Fruit fly (Drosophila melanogaster) whole organism, embryonic: ENCODE data around the gene nAChRalpha6.

Source experiments
- CG10267 ChIP-seq: fragments of 200-800 bp; sonication (Bioruptor generic); optimal IDR thresholded peaks from 2 replicates; lab custom pipeline; 2018; ENCODE audit warnings: missing biosample characterization, mild to moderate bottlenecking, missing genetic modification characterization, moderate library complexity
- CG11504 ChIP-seq: fragments of 200-800 bp; sonication (Bioruptor generic); optimal IDR thresholded peaks from 3 replicates; lab custom pipeline; 2019; ENCODE audit warnings: missing biosample characterization, mild to moderate bottlenecking, missing genetic modification characterization, moderate library complexity
- CG11695 ChIP-seq: fragments of 200-800 bp; sonication (Bioruptor generic); IDR thresholded peaks from 3 replicates; pipeline ENCODE4 v1.3.6; 2022; ENCODE audit warnings: missing biosample characterization, missing genetic modification characterization
- CG12071 ChIP-seq: fragments of 200-800 bp; sonication (Bioruptor generic); optimal IDR thresholded peaks from 3 replicates; lab custom pipeline; 2018; ENCODE audit warnings: missing biosample characterization, mild to moderate bottlenecking, missing genetic modification characterization
- CG12155 ChIP-seq: fragments of 200-800 bp; sonication (Bioruptor generic); optimal IDR thresholded peaks from 3 replicates; lab custom pipeline; 2016; ENCODE audit warnings: missing biosample characterization, missing genetic modification characterization
- CG12659 ChIP-seq: fragments of 200-800 bp; sonication (Bioruptor generic); optimal IDR thresholded peaks from 3 replicates; lab custom pipeline; 2017; ENCODE audit warnings: mild to moderate bottlenecking, missing biosample characterization, missing genetic modification reagents, missing genetic modification characterization
- CG14667 ChIP-seq: fragments of 200-800 bp; sonication (Bioruptor generic); IDR thresholded peaks from 2 replicates; pipeline ENCODE4 v1.3.6; 2022; ENCODE audit warnings: missing biosample characterization, missing genetic modification characterization
- CG1529 ChIP-seq: fragments of 200-800 bp; sonication (Bioruptor generic); optimal IDR thresholded peaks from 3 replicates; lab custom pipeline; 2018; ENCODE audit warnings: missing biosample characterization, missing genetic modification characterization
- CG15479 ChIP-seq: fragments of 200-800 bp; sonication (Bioruptor generic); optimal IDR thresholded peaks from 3 replicates; lab custom pipeline; 2019; ENCODE audit warnings: missing biosample characterization, mild to moderate bottlenecking, missing genetic modification characterization, moderate library complexity
- CG1647 ChIP-seq: fragments of 200-800 bp; sonication (Bioruptor generic); optimal IDR thresholded peaks from 3 replicates; lab custom pipeline; 2016; ENCODE audit warnings: missing biosample characterization, missing genetic modification characterization
- CG17802 ChIP-seq: fragments of 200-800 bp; sonication (Bioruptor generic); optimal IDR thresholded peaks from 2 replicates; lab custom pipeline; 2018; ENCODE audit warnings: missing biosample characterization, mild to moderate bottlenecking, missing genetic modification characterization, moderate library complexity
- CG17912 ChIP-seq: fragments of 200-800 bp; sonication (Bioruptor generic); optimal IDR thresholded peaks from 2 replicates; lab custom pipeline; 2018; ENCODE audit warnings: missing biosample characterization, mild to moderate bottlenecking, missing genetic modification characterization
- CG2202 ChIP-seq: fragments of 200-800 bp; sonication (Bioruptor generic); optimal IDR thresholded peaks from 2 replicates; lab custom pipeline; 2018; ENCODE audit warnings: missing biosample characterization, mild to moderate bottlenecking, missing genetic modification characterization
- CG31388 ChIP-seq: fragments of 200-800 bp; sonication (Bioruptor generic); optimal IDR thresholded peaks from 2 replicates; lab custom pipeline; 2016; ENCODE audit warnings: missing biosample characterization, missing genetic modification characterization
- CG7963 ChIP-seq: fragments of 200-800 bp; sonication (Bioruptor generic); IDR thresholded peaks from 3 replicates; pipeline ENCODE4 v1.3.6; 2022; ENCODE audit warnings: missing biosample characterization, missing genetic modification characterization; ENCODE audit not compliant: partially characterized antibody
- CG9215 ChIP-seq: fragments of 200-800 bp; sonication (Bioruptor generic); IDR thresholded peaks from 2 replicates; pipeline ENCODE4 v1.3.6; 2022; ENCODE audit warnings: missing biosample characterization, missing genetic modification characterization
- CoRest ChIP-seq: fragments of 200-800 bp; sonication (Bioruptor generic); optimal IDR thresholded peaks from 3 replicates; lab custom pipeline; 2018; ENCODE audit warnings: missing biosample characterization, mild to moderate bottlenecking, missing genetic modification characterization, moderate library complexity
- Eip74EF ChIP-seq, 2 experiments: fragments of 200-800 bp in 1 of 2; fragments of >200 bp in 1 of 2; sonication (Bioruptor generic) in 1 of 2; optimal IDR thresholded peaks; 2 replicates each; lab custom pipeline; 2017 to 2019; ENCODE audit warnings: missing biosample characterization in 2 of 2, missing genetic modification characterization in 2 of 2, mild to moderate bottlenecking in 1 of 2, moderate library complexity in 1 of 2
- HLH3B ChIP-seq: fragments of 200-800 bp; sonication (Bioruptor generic); IDR thresholded peaks from 2 replicates; pipeline ENCODE4 v1.3.6; 2022; ENCODE audit warnings: missing biosample characterization, missing genetic modification characterization
- Hey ChIP-seq: fragments of 200-800 bp; sonication (Bioruptor generic); optimal IDR thresholded peaks from 3 replicates; lab custom pipeline; 2018; ENCODE audit warnings: missing biosample characterization, mild to moderate bottlenecking, missing genetic modification characterization
- Lhr ChIP-seq: fragments of 200-800 bp; sonication (Bioruptor generic); optimal IDR thresholded peaks from 3 replicates; lab custom pipeline; 2017; ENCODE audit warnings: mild to moderate bottlenecking, missing biosample characterization, missing genetic modification reagents, missing genetic modification characterization
- Poxn ChIP-seq: fragments of 200-800 bp; sonication (Bioruptor generic); IDR thresholded peaks from 2 replicates; pipeline ENCODE4 v1.3.6; 2022; ENCODE audit warnings: missing biosample characterization, missing genetic modification characterization
- Ptx1 ChIP-seq: fragments of 200-800 bp; sonication (Bioruptor generic); IDR thresholded peaks from 2 replicates; pipeline ENCODE4 v1.3.6; 2022; ENCODE audit warnings: missing biosample characterization, missing genetic modification characterization
- Sin3A ChIP-seq: fragments of >200 bp; optimal IDR thresholded peaks from 2 replicates; lab custom pipeline; 2018
- Six4 ChIP-seq: fragments of 200-800 bp; sonication (Bioruptor generic); optimal IDR thresholded peaks from 2 replicates; lab custom pipeline; 2016; ENCODE audit warnings: missing biosample characterization, missing genetic modification characterization
- Sox100B ChIP-seq: fragments of 200-800 bp; sonication (Bioruptor generic); optimal IDR thresholded peaks from 3 replicates; lab custom pipeline; 2018; ENCODE audit warnings: missing biosample characterization, mild to moderate bottlenecking, missing genetic modification characterization
- Tbp ChIP-seq: fragments of >200 bp; optimal IDR thresholded peaks from 2 replicates; lab custom pipeline; 2018; ENCODE audit warnings: missing biosample characterization, missing genetic modification characterization
- Xbp1 ChIP-seq: fragments of 200-800 bp; sonication (Bioruptor generic); optimal IDR thresholded peaks from 3 replicates; lab custom pipeline; 2016; ENCODE audit warnings: missing biosample characterization, mild to moderate bottlenecking, missing genetic modification characterization
- Xrp1 ChIP-seq: fragments of 200-800 bp; sonication (Bioruptor generic); IDR thresholded peaks from 2 replicates; pipeline ENCODE4 v1.3.6; 2022; ENCODE audit warnings: missing biosample characterization, missing genetic modification characterization
- bsh ChIP-seq, 2 experiments: fragments of 200-800 bp; sonication (Bioruptor generic); optimal IDR thresholded peaks; 2 replicates each; lab custom pipeline; 2017 to 2018; ENCODE audit warnings: mild to moderate bottlenecking in 2 of 2, missing biosample characterization in 2 of 2, missing genetic modification characterization in 2 of 2, moderate library complexity in 1 of 2
- cg ChIP-seq: fragments of 200-800 bp; sonication (Bioruptor generic); optimal IDR thresholded peaks from 3 replicates; lab custom pipeline; 2019; ENCODE audit warnings: missing biosample characterization, mild to moderate bottlenecking, missing genetic modification characterization, moderate library complexity
- dmrt99B ChIP-seq: fragments of 200-800 bp; sonication (Bioruptor generic); optimal IDR thresholded peaks from 2 replicates; lab custom pipeline; 2018; ENCODE audit warnings: missing biosample characterization, mild to moderate bottlenecking, missing genetic modification characterization, moderate library complexity
- emc ChIP-seq: fragments of 200-800 bp; sonication (Bioruptor generic); optimal IDR thresholded peaks from 2 replicates; lab custom pipeline; 2016; ENCODE audit warnings: missing biosample characterization, missing genetic modification characterization
- fd102C ChIP-seq: fragments of 200-800 bp; sonication (Bioruptor generic); optimal IDR thresholded peaks from 2 replicates; lab custom pipeline; 2018; ENCODE audit warnings: missing biosample characterization, mild to moderate bottlenecking, missing genetic modification characterization, moderate library complexity
- gce ChIP-seq: fragments of 200-800 bp; sonication (Bioruptor generic); IDR thresholded peaks from 3 replicates; pipeline ENCODE4 v1.3.6; 2022; ENCODE audit warnings: missing biosample characterization, missing genetic modification characterization
- hbn ChIP-seq: fragments of 200-800 bp; sonication (Bioruptor generic); IDR thresholded peaks from 2 replicates; pipeline ENCODE4 v1.3.6; 2022; ENCODE audit warnings: missing biosample characterization, missing genetic modification characterization; ENCODE audit not compliant: partially characterized antibody
- kay ChIP-seq: fragments of 200-800 bp; sonication (Bioruptor generic); optimal IDR thresholded peaks from 2 replicates; lab custom pipeline; 2016; ENCODE audit warnings: missing biosample characterization, missing genetic modification characterization
- lmd ChIP-seq: fragments of 200-800 bp; sonication (Bioruptor generic); IDR thresholded peaks from 2 replicates; pipeline ENCODE4 v1.3.6; 2022; ENCODE audit warnings: missing biosample characterization, missing genetic modification characterization
- mld ChIP-seq: fragments of 200-800 bp; sonication (Bioruptor generic); IDR thresholded peaks from 3 replicates; pipeline ENCODE4 v1.3.6; 2022; ENCODE audit warnings: missing biosample characterization, missing genetic modification characterization; ENCODE audit not compliant: partially characterized antibody
- nau ChIP-seq: fragments of 200-800 bp; sonication (Bioruptor generic); optimal IDR thresholded peaks from 3 replicates; lab custom pipeline; 2017; ENCODE audit warnings: missing biosample characterization, mild to moderate bottlenecking, missing genetic modification characterization, missing genetic modification reagents
- pita ChIP-seq: fragments of 200-800 bp; sonication (Bioruptor generic); optimal IDR thresholded peaks from 2 replicates; lab custom pipeline; 2017; ENCODE audit warnings: missing biosample characterization, mild to moderate bottlenecking, missing genetic modification characterization
- repo ChIP-seq: fragments of 200-800 bp; sonication (Bioruptor generic); optimal IDR thresholded peaks from 2 replicates; lab custom pipeline; 2016; ENCODE audit warnings: missing biosample characterization, missing genetic modification characterization
- scrt ChIP-seq: fragments of 200-800 bp; sonication (Bioruptor generic); optimal IDR thresholded peaks from 2 replicates; lab custom pipeline; 2018; ENCODE audit warnings: missing biosample characterization, mild to moderate bottlenecking, missing genetic modification characterization, moderate library complexity
- shn ChIP-seq: fragments of 200-800 bp; sonication (Bioruptor generic); optimal IDR thresholded peaks from 3 replicates; lab custom pipeline; 2016; ENCODE audit warnings: missing biosample characterization, missing genetic modification characterization
- sima ChIP-seq: fragments of 200-800 bp; sonication (Bioruptor generic); optimal IDR thresholded peaks from 2 replicates; lab custom pipeline; 2016; ENCODE audit warnings: missing biosample characterization, missing genetic modification characterization
- tio ChIP-seq: fragments of 200-800 bp; sonication (Bioruptor generic); optimal IDR thresholded peaks from 2 replicates; lab custom pipeline; 2017; ENCODE audit warnings: missing biosample characterization, missing genetic modification characterization, inconsistent platforms
- trem ChIP-seq: fragments of 200-800 bp; optimal IDR thresholded peaks from 3 replicates; lab custom pipeline; 2019; ENCODE audit warnings: missing biosample characterization, mild to moderate bottlenecking, missing genetic modification characterization, moderate library complexity
- twi ChIP-seq: fragments of 200-800 bp; optimal IDR thresholded peaks from 2 replicates; lab custom pipeline; 2019; ENCODE audit warnings: missing biosample characterization, mild to moderate bottlenecking, missing genetic modification characterization, moderate library complexity
- wdn ChIP-seq: fragments of 200-800 bp; sonication (Bioruptor generic); IDR thresholded peaks from 2 replicates; pipeline ENCODE4 v1.3.6; 2022; ENCODE audit warnings: missing biosample characterization, missing genetic modification characterization
- wor ChIP-seq: fragments of 200-800 bp; sonication (Bioruptor generic); IDR thresholded peaks from 2 replicates; pipeline ENCODE4 v1.3.6; 2022; ENCODE audit warnings: missing biosample characterization, missing genetic modification characterization
- zfh1 ChIP-seq: fragments of 200-800 bp; sonication (Bioruptor generic); IDR thresholded peaks from 3 replicates; pipeline ENCODE4 v1.3.6; 2022; ENCODE audit warnings: missing biosample characterization, missing genetic modification characterization

The nAChRalpha6 gene

dm6 chr2L:9921401-9921800 lies 35.4 kb upstream of the nAChRalpha6 start, which contains the start of gene CG4592 (continued):
- TF ChIP-seq CG12155 (GFP tag; lab: Kevin White, UChicago) (peak; percentile 53), CG7963 (GFP tag; lab: Robert Waterston, UW) (no peak), emc (GFP tag; lab: Kevin White, UChicago) (no peak), twi (tag; lab: Kevin White, UChicago) (no peak), CG31388 (GFP tag; lab: Kevin White, UChicago) (no peak), Six4 (GFP tag; lab: Kevin White, UChicago) (no peak), wdn (GFP tag; lab: Robert Waterston, UW) (0 out of 2 replicates have a peak, but pooled peaks have one; percentile 22), CG1529 (no peak), tio (no peak), lmd (GFP tag; lab: Robert Waterston, UW) (peak; percentile 57; the same call in 1 of the 2 replicates), CG12659 (peak; percentile 63), gce (GFP tag; lab: Robert Waterston, UW) (no peak), CoRest (tag; lab: Kevin White, UChicago) (peak; percentile 64), CG17802 (tag; lab: Kevin White, UChicago) (no peak), scrt (GFP tag; lab: Kevin White, UChicago) (no peak), HLH3B (GFP tag; lab: Robert Waterston, UW) (peak; percentile 62; the same call in 1 of the 2 replicates), Tbp (GFP tag; lab: Kevin White, UChicago) (no peak), CG14667 (GFP tag; lab: Robert Waterston, UW) (no peak), CG11504 (tag; lab: Kevin White, UChicago) (no peak), Eip74EF (GFP tag; optimal IDR thresholded peaks at IDR 0.05; lab: Kevin White, UChicago) (no peak), Xbp1 (peak; percentile 64), bsh (GFP tag; optimal IDR thresholded peaks at IDR 0.05; lab: Kevin White, UChicago) (peak in 1 of 2 experiments; percentile 70), pita (peak; percentile 14), Sin3A (lab: Kevin White, UChicago) (no peak), CG12071 (GFP tag; lab: Kevin White, UChicago) (peak; percentile 30), Sox100B (GFP tag; lab: Kevin White, UChicago) (no peak), CG11695 (GFP tag; lab: Robert Waterston, UW) (peak; percentile 39; the same call in 1 of the 3 replicates), Xrp1 (GFP tag; lab: Robert Waterston, UW) (peak; percentile 69), nau (GFP tag; lab: Kevin White, UChicago) (no peak), repo (GFP tag; lab: Kevin White, UChicago) (no peak), fd102C (GFP tag; lab: Kevin White, UChicago) (no peak), CG15479 (GFP tag; lab: Kevin White, UChicago) (no peak), Ptx1 (GFP tag; lab: Robert Waterston, UW) (peak; percentile 43), mld (GFP tag; lab: Robert Waterston, UW) (no peak), trem (tag; lab: Kevin White, UChicago) (peak; percentile 37), dmrt99B (tag; lab: Kevin White, UChicago) (no peak), Hey (tag; lab: Kevin White, UChicago) (no peak), cg (GFP tag; lab: Kevin White, UChicago) (no peak), CG2202 (no peak), CG10267 (tag; lab: Kevin White, UChicago) (peak; percentile 50), CG17912 (GFP tag; lab: Kevin White, UChicago) (no peak), CG1647 (GFP tag; lab: Kevin White, UChicago) (no peak), wor (GFP tag; lab: Robert Waterston, UW) (no peak), Lhr (no peak), zfh1 (peak; percentile 79), sima (no peak), CG9215 (GFP tag; lab: Robert Waterston, UW) (no peak), Poxn (GFP tag; lab: Robert Waterston, UW) (no peak), shn (GFP tag; lab: Kevin White, UChicago) (no peak), kay (GFP tag; lab: Kevin White, UChicago) (no peak), hbn (no peak)
